Worm (Caenorhabditis elegans) whole organism, L4 larva: ENCODE results near the gene Y43D4A.1.

Experiments
- R02D3.7 ChIP-seq: fragments of 150-350 bp; sonication (generic microtip); optimal IDR thresholded peaks from 3 replicates; lab custom pipeline; 2014; ENCODE audit warnings: missing biosample characterization, missing genetic modification characterization
- egl-27 ChIP-seq: sonication (generic microtip); optimal IDR thresholded peaks from 3 replicates; lab custom pipeline; 2017; ENCODE audit warnings: missing biosample characterization, missing genetic modification reagents, missing genetic modification characterization
- lim-7 ChIP-seq: fragments of 200-800 bp; sonication (Bioruptor generic); IDR thresholded peaks from 2 replicates; pipeline ENCODE4 v1.3.6; 2022; ENCODE audit warnings: missing genetic modification characterization, missing compliant biosample characterization
- lin-38 ChIP-seq: fragments of 200-800 bp; sonication (Bioruptor generic); IDR thresholded peaks from 2 replicates; pipeline ENCODE4 v1.3.6; 2022; ENCODE audit warnings: missing genetic modification reagents, missing genetic modification characterization, missing compliant biosample characterization
- nhr-111 ChIP-seq: fragments of 200-800 bp; sonication (Bioruptor generic); optimal IDR thresholded peaks from 2 replicates; lab custom pipeline; 2018; ENCODE audit warnings: mild to moderate bottlenecking, missing genetic modification characterization, missing compliant biosample characterization
- nhr-41 ChIP-seq: fragments of 200-800 bp; sonication (Bioruptor generic); IDR thresholded peaks from 2 replicates; pipeline ENCODE4 v1.3.6; 2022; ENCODE audit warnings: missing genetic modification reagents, missing genetic modification characterization, missing compliant biosample characterization
- pha-4 ChIP-seq, 2 experiments: fragments of 150-350 bp in 1 of 2; fragments of 200-800 bp in 1 of 2; sonication (Bioruptor generic) in 1 of 2; IDR thresholded peaks in 1 of 2; optimal IDR thresholded peaks in 1 of 2; 2 replicates each; pipeline versions ENCODE4 v1.3.6 to Lab custom; 2014 to 2022; ENCODE audit warnings: missing genetic modification characterization in 2 of 2, missing genetic modification reagents in 2 of 2, missing biosample characterization in 1 of 2, missing compliant biosample characterization in 1 of 2
- php-3 ChIP-seq: fragments of 200-800 bp; sonication (Bioruptor generic); IDR thresholded peaks from 2 replicates; pipeline ENCODE4 v1.3.6; 2022; ENCODE audit warnings: missing genetic modification reagents, missing genetic modification characterization, missing compliant biosample characterization
- pqm-1 ChIP-seq: sonication (generic microtip); optimal IDR thresholded peaks from 2 replicates; lab custom pipeline; 2017; ENCODE audit warnings: missing biosample characterization, missing genetic modification characterization
- saeg-2 ChIP-seq: fragments of 200-800 bp; sonication (Bioruptor generic); IDR thresholded peaks from 2 replicates; pipeline ENCODE4 v1.3.6; 2022; ENCODE audit warnings: missing genetic modification reagents, missing genetic modification characterization, missing compliant biosample characterization
- snpc-4 ChIP-seq: fragments of 150-350 bp; optimal IDR thresholded peaks from 2 replicates; lab custom pipeline; 2014; ENCODE audit warnings: missing biosample characterization, missing genetic modification characterization
- unc-39 ChIP-seq: sonication (generic microtip); optimal IDR thresholded peaks from 2 replicates; lab custom pipeline; 2017; ENCODE audit warnings: missing biosample characterization, missing genetic modification characterization
- unc-62 ChIP-seq, 3 experiments: fragments of 150-350 bp in 1 of 3; sonication (generic microtip); optimal IDR thresholded peaks in 2 of 3; peaks in 1 of 3; 1 replicate in 1 of 3; 2 replicates in 2 of 3; lab custom pipeline; 2014 to 2017; ENCODE audit warnings: missing biosample characterization in 3 of 3, missing genetic modification characterization in 3 of 3, missing genetic modification reagents in 3 of 3, missing genotype in 1 of 3

DNA sequence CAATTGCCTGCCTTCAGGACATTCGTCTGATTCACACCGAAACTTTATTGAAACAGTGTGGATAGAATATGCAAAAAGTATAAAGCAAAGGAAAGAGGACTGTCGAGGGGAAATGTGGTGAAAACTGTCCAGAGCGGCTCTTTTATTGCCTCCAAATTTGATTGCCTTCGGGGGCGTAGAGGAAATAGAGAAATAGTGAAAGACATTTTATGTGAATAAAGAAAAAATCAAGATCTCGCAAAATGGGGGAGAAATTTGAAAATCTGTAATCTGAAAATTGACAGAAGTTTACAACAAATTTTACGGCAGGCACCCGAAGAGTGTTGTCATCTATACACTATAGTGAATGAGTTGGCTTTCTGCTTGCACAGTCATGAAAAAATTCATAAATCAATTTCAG is 2.9 kb upstream of the Y43D4A.1 start, which contains the start of gene Y51H4A.24:
- no peak for TF ChIP-seq nhr-111 (GFP tag; lab: Kevin White, UChicago)
- TF ChIP-seq unc-62 (GFP tag; optimal IDR thresholded peaks at IDR 0.05 in 1 of 2; lab: Kevin White, UChicago), result no peak
- no peak for TF ChIP-seq unc-62 (tag; optimal IDR thresholded peaks at IDR 0.05; lab: Kevin White, UChicago)
- no peak for TF ChIP-seq egl-27 (tag; lab: Kevin White, UChicago)
- no peak for TF ChIP-seq pha-4 (GFP tag; IDR thresholded peaks at IDR 0.05; lab: Robert Waterston, UW)
- no peak for TF ChIP-seq pha-4 (tag; optimal IDR thresholded peaks at IDR 0.05; lab: Kevin White, UChicago)
- no peak for TF ChIP-seq saeg-2
- TF ChIP-seq php-3 (GFP tag; lab: Robert Waterston, UW), result no peak
- TF ChIP-seq R02D3.7 (tag; lab: Kevin White, UChicago), result no peak
- TF ChIP-seq snpc-4, result no peak
- no peak for TF ChIP-seq unc-39 (tag; lab: Kevin White, UChicago)
- no peak for TF ChIP-seq nhr-41 (GFP tag; lab: Robert Waterston, UW)
- TF ChIP-seq lin-38, result no peak
- no peak for TF ChIP-seq pqm-1
- no peak for TF ChIP-seq lim-7 (GFP tag; lab: Robert Waterston, UW)
